Worm (Caenorhabditis elegans): Measurements from ENCODE around the gene F41F3.9.

- TF ChIP-seq F13H6.1 (tag; optimal IDR thresholded peaks at IDR 0.05) (no peak), ets-4 (tag; optimal IDR thresholded peaks at IDR 0.05) (no peak), hlh-30 (tag; optimal IDR thresholded peaks at IDR 0.05; ENCODE audit: insufficient read depth) (no peak), nhr-11 (tag; optimal IDR thresholded peaks at IDR 0.05) (no peak), pqm-1 (tag; optimal IDR thresholded peaks at IDR 0.05) (no peak), ama-1 (optimal IDR thresholded peaks at IDR 0.05) (no peak), pag-3 (tag; optimal IDR thresholded peaks at IDR 0.05; ENCODE audit: borderline replicate concordance) (no peak)
These were observed 38.0 kb downstream of the F41F3.9 start for ce11 chrV:4693282-4693588.
